Worm (Caenorhabditis elegans) whole organism, L4 larva: Measurements from ENCODE around the gene gcy-12.

ENCODE experiments used
- F26F4.8 ChIP-seq: fragments of 200-800 bp; sonication (Bioruptor generic); conservative IDR thresholded peaks from 2 replicates; pipeline ENCODE4 v1.3.6; 2022; ENCODE audit warnings: missing genetic modification characterization, missing compliant biosample characterization
- F49E8.2 ChIP-seq: sonication (generic microtip); optimal IDR thresholded peaks from 2 replicates; lab custom pipeline; 2016; ENCODE audit warnings: missing compliant biosample characterization, mild to moderate bottlenecking, missing genetic modification characterization, borderline replicate concordance
- T20F7.1 ChIP-seq: fragments of 200-800 bp; sonication (Bioruptor generic); optimal IDR thresholded peaks from 2 replicates; lab custom pipeline; 2018; ENCODE audit warnings: mild to moderate bottlenecking, missing genetic modification characterization, missing compliant biosample characterization
- Y105C5A.15 ChIP-seq: fragments of 200-800 bp; sonication (Bioruptor generic); IDR thresholded peaks from 2 replicates; pipeline ENCODE4 v1.3.6; 2022; ENCODE audit warnings: missing genetic modification characterization, missing compliant biosample characterization
- Y48G9A.11 ChIP-seq: fragments of 200-800 bp; sonication (Bioruptor generic); IDR thresholded peaks from 2 replicates; pipeline ENCODE4 v1.3.6; 2022; ENCODE audit warnings: missing genetic modification reagents, missing genetic modification characterization, missing compliant biosample characterization
- Y75B8A.6 ChIP-seq: fragments of 200-800 bp; sonication (Bioruptor generic); IDR thresholded peaks from 2 replicates; pipeline ENCODE4 v1.3.6; 2022; ENCODE audit warnings: missing genetic modification reagents, missing genetic modification characterization, missing compliant biosample characterization
- ZK546.5 ChIP-seq, 2 experiments: sonication (generic microtip); optimal IDR thresholded peaks; 2 replicates each; lab custom pipeline; 2017; ENCODE audit warnings: missing biosample characterization in 2 of 2, missing genetic modification characterization in 2 of 2
- aha-1 ChIP-seq: fragments of 150-350 bp; peaks from one replicate; lab custom pipeline; 2014; ENCODE audit warnings: missing biosample characterization, missing genetic modification characterization
- aly-2 ChIP-seq: sonication (generic microtip); optimal IDR thresholded peaks from 2 replicates; lab custom pipeline; 2018; ENCODE audit warnings: missing biosample characterization, missing genetic modification characterization
- arid-1 ChIP-seq: fragments of 200-800 bp; sonication (Bioruptor generic); conservative IDR thresholded peaks from 2 replicates; pipeline ENCODE4 v1.3.6; 2022; ENCODE audit warnings: missing genetic modification reagents, missing genetic modification characterization, missing compliant biosample characterization
- ceh-44 ChIP-seq: fragments of 200-800 bp; sonication (Bioruptor generic); IDR thresholded peaks from 2 replicates; pipeline ENCODE4 v1.3.6; 2022; ENCODE audit warnings: missing genetic modification reagents, missing genetic modification characterization, missing compliant biosample characterization
- ces-1 ChIP-seq: fragments of 150-350 bp; sonication (generic microtip); optimal IDR thresholded peaks from 4 replicates; lab custom pipeline; 2014; ENCODE audit warnings: missing biosample characterization, missing genetic modification reagents, missing genetic modification characterization
- daf-16 ChIP-seq, 3 experiments: sonication (generic microtip); optimal IDR thresholded peaks; 2 replicates each; lab custom pipeline; 2016 to 2017; ENCODE audit warnings: missing genetic modification characterization in 3 of 3, missing genetic modification reagents in 3 of 3, mild to moderate bottlenecking in 2 of 3, missing compliant biosample characterization in 2 of 3, missing biosample characterization in 1 of 3, moderate library complexity in 1 of 3
- dmd-6 ChIP-seq: fragments of 200-800 bp; sonication (Bioruptor generic); IDR thresholded peaks from 2 replicates; pipeline ENCODE4 v1.3.6; 2022; ENCODE audit warnings: missing genetic modification reagents, missing genetic modification characterization, missing compliant biosample characterization
- dmd-8 ChIP-seq: fragments of 200-800 bp; sonication (Bioruptor generic); IDR thresholded peaks from 2 replicates; pipeline ENCODE4 v1.3.6; 2022; ENCODE audit warnings: missing genetic modification characterization, missing compliant biosample characterization
- dpl-1 ChIP-seq: fragments of 150-350 bp; optimal IDR thresholded peaks from 2 replicates; lab custom pipeline; 2014; ENCODE audit warnings: missing biosample characterization, missing genetic modification reagents, missing genetic modification characterization
- duxl-1 ChIP-seq: sonication (generic microtip); optimal IDR thresholded peaks from 2 replicates; lab custom pipeline; 2016; ENCODE audit warnings: mild to moderate bottlenecking, missing genetic modification characterization, moderate library complexity, missing compliant biosample characterization; ENCODE audit not compliant: poor library complexity
- dve-1 ChIP-seq: sonication (generic microtip); optimal IDR thresholded peaks from 2 replicates; lab custom pipeline; 2017; ENCODE audit warnings: antibody characterized with exemption, mild to moderate bottlenecking, missing genetic modification characterization, missing compliant biosample characterization; ENCODE audit not compliant: insufficient read depth
- fos-1 ChIP-seq: fragments of 150-350 bp; optimal IDR thresholded peaks from 2 replicates; lab custom pipeline; 2014; ENCODE audit warnings: missing biosample characterization, missing genetic modification characterization
- hlh-30 ChIP-seq: sonication (generic microtip); optimal IDR thresholded peaks from 2 replicates; lab custom pipeline; 2017; ENCODE audit warnings: antibody characterized with exemption, mild to moderate bottlenecking, missing genetic modification characterization, missing compliant biosample characterization; ENCODE audit not compliant: insufficient read depth
- lin-38 ChIP-seq: fragments of 200-800 bp; sonication (Bioruptor generic); IDR thresholded peaks from 2 replicates; pipeline ENCODE4 v1.3.6; 2022; ENCODE audit warnings: missing genetic modification reagents, missing genetic modification characterization, missing compliant biosample characterization
- lir-3 ChIP-seq: sonication (generic microtip); optimal IDR thresholded peaks from 2 replicates; lab custom pipeline; 2016; ENCODE audit warnings: mild to moderate bottlenecking, missing genetic modification characterization, missing compliant biosample characterization
- madf-5 ChIP-seq, 2 experiments: fragments of 200-800 bp; sonication (Bioruptor generic); IDR thresholded peaks; 2 replicates each; pipeline ENCODE4 v1.3.6; 2022; ENCODE audit warnings: missing compliant biosample characterization in 2 of 2, missing genetic modification characterization in 2 of 2
- madf-9 ChIP-seq: fragments of 200-800 bp; sonication (Bioruptor generic); conservative IDR thresholded peaks from 2 replicates; pipeline ENCODE4 v1.3.6; 2022; ENCODE audit warnings: missing genetic modification reagents, missing genetic modification characterization, missing compliant biosample characterization
- mdl-1 ChIP-seq, 2 experiments: fragments of 150-350 bp in 1 of 2; sonication (generic microtip) in 1 of 2; optimal IDR thresholded peaks; 2 replicates each; lab custom pipeline; 2014 to 2017; ENCODE audit warnings: missing biosample characterization in 2 of 2, missing genetic modification characterization in 2 of 2
- mep-1 ChIP-seq: fragments of 150-350 bp; sonication (generic microtip); optimal IDR thresholded peaks from 3 replicates; lab custom pipeline; 2014; ENCODE audit warnings: missing biosample characterization, missing genetic modification characterization
- mxl-2 ChIP-seq: fragments of 200-800 bp; sonication (Bioruptor generic); conservative IDR thresholded peaks from 2 replicates; pipeline ENCODE4 v1.3.6; 2022; ENCODE audit warnings: missing genetic modification reagents, missing genetic modification characterization, missing compliant biosample characterization
- nhr-102 ChIP-seq: sonication (generic microtip); optimal IDR thresholded peaks from 2 replicates; lab custom pipeline; 2016; ENCODE audit warnings: mild to moderate bottlenecking, missing genetic modification characterization, moderate library complexity, missing compliant biosample characterization
- nhr-237 ChIP-seq: sonication (generic microtip); optimal IDR thresholded peaks from 2 replicates; lab custom pipeline; 2017; ENCODE audit warnings: missing biosample characterization, missing genetic modification characterization
- nhr-76 ChIP-seq: fragments of 150-350 bp; optimal IDR thresholded peaks from 2 replicates; lab custom pipeline; 2014; ENCODE audit warnings: missing biosample characterization, missing genetic modification characterization
- pha-4 ChIP-seq, 2 experiments: fragments of 150-350 bp in 1 of 2; fragments of 200-800 bp in 1 of 2; sonication (Bioruptor generic) in 1 of 2; IDR thresholded peaks in 1 of 2; optimal IDR thresholded peaks in 1 of 2; 2 replicates each; pipeline versions ENCODE4 v1.3.6 to Lab custom; 2014 to 2022; ENCODE audit warnings: missing genetic modification characterization in 2 of 2, missing genetic modification reagents in 2 of 2, missing biosample characterization in 1 of 2, missing compliant biosample characterization in 1 of 2
- php-3 ChIP-seq: fragments of 200-800 bp; sonication (Bioruptor generic); IDR thresholded peaks from 2 replicates; pipeline ENCODE4 v1.3.6; 2022; ENCODE audit warnings: missing genetic modification reagents, missing genetic modification characterization, missing compliant biosample characterization
- pqm-1 ChIP-seq: sonication (generic microtip); optimal IDR thresholded peaks from 2 replicates; lab custom pipeline; 2017; ENCODE audit warnings: missing biosample characterization, missing genetic modification characterization
- rbr-2 ChIP-seq: sonication (generic microtip); optimal IDR thresholded peaks from 2 replicates; lab custom pipeline; 2016; ENCODE audit warnings: missing genotype, missing genetic modification characterization, missing compliant biosample characterization
- set-16 ChIP-seq: fragments of 200-800 bp; sonication (Bioruptor generic); IDR thresholded peaks from 2 replicates; pipeline ENCODE4 v1.3.6; 2022; ENCODE audit warnings: missing genetic modification reagents, missing genetic modification characterization, missing compliant biosample characterization
- snpc-1.2 ChIP-seq: fragments of 200-800 bp; sonication (Bioruptor generic); IDR thresholded peaks from 2 replicates; pipeline ENCODE4 v1.3.6; 2022; ENCODE audit warnings: missing genetic modification reagents, missing genetic modification characterization, missing compliant biosample characterization
- tag-97 ChIP-seq: fragments of 200-800 bp; sonication (Bioruptor generic); IDR thresholded peaks from 2 replicates; pipeline ENCODE4 v1.3.6; 2022; ENCODE audit warnings: missing genetic modification characterization, missing compliant biosample characterization
- unc-62 ChIP-seq, 3 experiments: fragments of 150-350 bp in 1 of 3; sonication (generic microtip); optimal IDR thresholded peaks in 2 of 3; peaks in 1 of 3; 1 replicate in 1 of 3; 2 replicates in 2 of 3; lab custom pipeline; 2014 to 2017; ENCODE audit warnings: missing biosample characterization in 3 of 3, missing genetic modification characterization in 3 of 3, missing genetic modification reagents in 3 of 3, missing genotype in 1 of 3
- vab-7 ChIP-seq: fragments of 200-800 bp; sonication (Bioruptor generic); IDR thresholded peaks from 2 replicates; pipeline ENCODE4 v1.3.6; 2022; ENCODE audit warnings: missing genetic modification reagents, missing genetic modification characterization, missing compliant biosample characterization
- zfp-3 ChIP-seq: fragments of 200-800 bp; sonication (Bioruptor generic); conservative IDR thresholded peaks from 2 replicates; pipeline ENCODE4 v1.3.6; 2022; ENCODE audit warnings: missing genetic modification reagents, missing genetic modification characterization, missing compliant biosample characterization
- ztf-11 ChIP-seq: fragments of 150-350 bp; optimal IDR thresholded peaks from 2 replicates; lab custom pipeline; 2014; ENCODE audit warnings: missing biosample characterization, missing genetic modification characterization
- ztf-7 ChIP-seq: fragments of 150-350 bp; optimal IDR thresholded peaks from 2 replicates; lab custom pipeline; 2014; ENCODE audit warnings: missing biosample characterization, missing genetic modification characterization

The gcy-12 gene

DNA sequence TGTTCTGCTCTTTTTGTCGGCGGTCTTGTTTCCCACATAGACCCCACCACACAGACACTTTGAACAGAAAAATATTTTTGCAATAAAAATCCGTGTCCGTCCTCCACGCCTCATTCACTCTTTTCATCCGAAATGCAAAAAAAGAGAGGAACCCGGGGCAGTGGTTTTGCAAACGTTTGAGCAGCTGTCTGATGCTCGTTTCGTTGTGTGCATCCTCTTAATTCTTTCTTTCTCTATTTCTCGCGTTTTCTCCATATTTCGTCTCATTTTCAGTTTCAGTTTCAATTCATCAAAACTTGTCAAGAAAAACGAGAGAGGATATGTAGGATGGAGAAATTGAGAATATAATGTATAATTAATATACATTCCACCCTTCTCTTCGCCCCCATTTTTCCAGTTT is 2.9 kb upstream of the gcy-12 start:
- TF ChIP-seq unc-62 (GFP tag; optimal IDR thresholded peaks at IDR 0.05 in 1 of 2; lab: Kevin White, UChicago) (peak in 1 of 2 experiments; percentile 35), unc-62 (tag; optimal IDR thresholded peaks at IDR 0.05; lab: Kevin White, UChicago) (no peak), nhr-237 (tag; lab: Kevin White, UChicago) (no peak), dmd-6 (GFP tag; lab: Robert Waterston, UW) (no peak; the same call in 1 of the 2 replicates), daf-16 (GFP tag; optimal IDR thresholded peaks at IDR 0.05; lab: Kevin White, UChicago) (peak in 1 of 2 experiments; percentile 38), daf-16 (tag; optimal IDR thresholded peaks at IDR 0.05; lab: Kevin White, UChicago) (no peak), ZK546.5 (tag; optimal IDR thresholded peaks at IDR 0.05; lab: Kevin White, UChicago) (no peak), aly-2 (tag; lab: Kevin White, UChicago) (no peak)

DNA sequence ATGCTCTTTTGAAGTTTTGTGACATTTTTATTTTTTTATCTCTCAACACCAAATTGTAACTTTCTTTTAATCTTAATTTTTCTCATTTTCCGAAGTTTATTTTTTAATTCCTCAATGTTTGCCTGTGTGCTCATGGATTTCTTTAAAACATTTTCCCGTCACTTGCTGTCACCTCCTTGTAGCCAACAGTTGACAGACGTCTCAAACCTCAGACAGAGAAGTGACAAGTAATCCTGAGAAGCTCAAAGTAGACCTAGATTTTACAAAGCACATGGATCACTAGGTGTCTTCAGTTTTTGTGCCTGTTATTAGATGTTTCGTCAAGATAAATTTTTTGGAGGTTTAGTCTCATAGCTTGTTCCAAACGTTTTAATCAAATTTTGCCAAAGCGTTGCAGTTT is 2.1 kb upstream of the gcy-12 start:
- no peak for TF ChIP-seq tag-97 (GFP tag; lab: Robert Waterston, UW)
- TF ChIP-seq unc-62 (GFP tag; optimal IDR thresholded peaks at IDR 0.05 in 1 of 2; lab: Kevin White, UChicago): peak in 1 of 2 experiments; percentile 91
- no peak for TF ChIP-seq unc-62 (tag; optimal IDR thresholded peaks at IDR 0.05; lab: Kevin White, UChicago)
- no peak for TF ChIP-seq snpc-1.2 (GFP tag; lab: Robert Waterston, UW)
- TF ChIP-seq, all 104 proteins: peak for 1

DNA sequence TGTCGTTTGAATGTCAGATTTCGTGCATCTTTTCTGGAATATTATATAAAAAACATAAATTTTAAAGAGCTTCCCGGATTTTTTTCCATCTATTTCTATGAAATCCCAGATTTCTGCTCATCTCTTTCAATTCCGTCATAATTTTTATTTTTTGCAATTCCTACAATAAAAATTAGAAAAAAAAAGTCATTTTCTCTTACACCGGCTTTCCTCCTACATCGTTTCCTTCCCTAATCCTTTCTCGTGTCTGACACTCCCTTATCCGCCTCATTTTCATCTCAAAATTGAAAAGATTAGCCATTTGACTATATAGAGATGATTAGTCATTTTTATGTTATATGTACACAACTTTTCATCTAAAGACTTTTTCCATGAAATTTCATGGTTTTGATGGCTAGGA is 1.1 kb upstream of the gcy-12 start:
- TF ChIP-seq fos-1: no peak
- peak; percentile 83 for TF ChIP-seq aha-1 (tag; lab: Kevin White, UChicago)

DNA sequence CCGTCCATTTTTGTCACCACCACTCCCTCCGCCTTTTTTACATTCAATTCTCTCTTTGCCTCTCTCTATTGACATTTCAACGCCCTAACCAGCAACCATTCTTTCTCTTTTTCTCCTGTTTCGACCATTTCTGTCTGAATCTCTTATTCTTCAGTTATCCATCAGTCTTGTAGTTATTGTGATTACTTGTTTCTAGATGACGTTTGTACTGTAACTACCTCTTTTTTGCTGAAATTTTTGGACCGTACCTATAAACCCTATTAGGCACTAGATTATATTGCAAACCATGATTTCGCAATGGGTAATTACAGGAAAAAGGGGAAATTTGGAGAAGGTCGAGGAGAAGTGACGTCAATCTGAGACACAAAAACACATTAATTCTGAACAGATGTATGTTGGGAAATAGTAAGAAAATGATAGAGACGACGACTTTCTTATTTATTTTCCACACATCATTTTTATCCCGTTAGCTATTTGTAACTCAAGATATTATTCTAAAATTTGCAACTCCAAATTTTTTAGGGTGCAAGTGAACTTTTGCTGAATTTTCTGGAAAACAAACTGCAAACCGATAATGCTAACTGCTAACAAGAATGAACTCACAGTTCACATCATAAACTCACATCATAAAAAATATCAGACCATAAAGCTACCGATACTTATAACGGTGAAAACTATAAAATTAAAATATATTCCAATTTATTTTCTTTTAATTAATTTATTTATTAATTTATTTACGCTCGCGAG is 8.5 kb downstream of the gcy-12 start:
- no peak for TF ChIP-seq Y75B8A.6
- no peak for TF ChIP-seq Y48G9A.11 (GFP tag; lab: Robert Waterston, UW)
- TF ChIP-seq pha-4 (GFP tag; IDR thresholded peaks at IDR 0.05; lab: Robert Waterston, UW): no peak
- peak; percentile 81 for TF ChIP-seq pha-4 (tag; optimal IDR thresholded peaks at IDR 0.05; lab: Kevin White, UChicago)
- no peak for TF ChIP-seq lin-38
- no peak for TF ChIP-seq F26F4.8 (GFP tag; lab: Robert Waterston, UW)
- no peak for TF ChIP-seq dmd-8 (GFP tag; lab: Robert Waterston, UW)
- no peak for TF ChIP-seq vab-7 (GFP tag; lab: Robert Waterston, UW)
- TF ChIP-seq nhr-102 (tag; lab: Kevin White, UChicago): no peak
- no peak for TF ChIP-seq lir-3
- no peak for TF ChIP-seq ces-1 (GFP tag; lab: Kevin White, UChicago)
- TF ChIP-seq arid-1 (GFP tag; lab: Robert Waterston, UW): no peak
- TF ChIP-seq ztf-7 (tag; lab: Kevin White, UChicago): no peak
- no peak for TF ChIP-seq hlh-30
- TF ChIP-seq mep-1: no peak
- no peak for TF ChIP-seq php-3 (GFP tag; lab: Robert Waterston, UW)
- TF ChIP-seq Y105C5A.15 (GFP tag; lab: Robert Waterston, UW): no peak
- no peak for TF ChIP-seq nhr-76 (tag; lab: Kevin White, UChicago)
- no peak for TF ChIP-seq madf-9
- TF ChIP-seq zfp-3: no peak
- no peak for TF ChIP-seq set-16 (GFP tag; lab: Robert Waterston, UW)
- TF ChIP-seq rbr-2 (tag; lab: Kevin White, UChicago): peak; percentile 7
- TF ChIP-seq mxl-2 (GFP tag; lab: Robert Waterston, UW): no peak
- TF ChIP-seq nhr-237 (tag; lab: Kevin White, UChicago): no peak
- TF ChIP-seq mdl-1 (tag; optimal IDR thresholded peaks at IDR 0.05; lab: Kevin White, UChicago): no peak
- TF ChIP-seq T20F7.1 (GFP tag; lab: Kevin White, UChicago): no peak
- TF ChIP-seq snpc-1.2 (GFP tag; lab: Robert Waterston, UW): no peak
- TF ChIP-seq dve-1 (tag; lab: Kevin White, UChicago): peak; percentile 56
- peak; percentile 70 for TF ChIP-seq pqm-1 (tag; lab: Kevin White, UChicago)
- no peak for TF ChIP-seq dpl-1 (GFP tag; lab: Kevin White, UChicago)
- no peak for TF ChIP-seq ceh-44
- no peak for TF ChIP-seq duxl-1 (tag; lab: Kevin White, UChicago)
- TF ChIP-seq F49E8.2 (tag; lab: Kevin White, UChicago): no peak
- no peak for TF ChIP-seq ztf-11 (tag; lab: Kevin White, UChicago)
- peak; percentile 52 for TF ChIP-seq aha-1 (tag; lab: Kevin White, UChicago)
- no peak for TF ChIP-seq madf-5 (GFP tag; IDR thresholded peaks at IDR 0.05; lab: Robert Waterston, UW)
